Worm (Caenorhabditis elegans) whole organism, young adult: ENCODE results near the gene F20G2.6.

Experiments
- B0261.1 ChIP-seq: sonication (generic microtip); optimal IDR thresholded peaks from 2 replicates; lab custom pipeline; 2016; ENCODE audit warnings: mild to moderate bottlenecking, missing genetic modification characterization, moderate library complexity, missing compliant biosample characterization
- C06A6.2 ChIP-seq: fragments of 200-800 bp; sonication (Bioruptor generic); conservative IDR thresholded peaks from 2 replicates; pipeline ENCODE4 v1.3.6; 2022; ENCODE audit warnings: missing genetic modification characterization, missing compliant biosample characterization
- F33H1.4 ChIP-seq: fragments of 200-800 bp; sonication (Bioruptor generic); IDR thresholded peaks from 2 replicates; pipeline ENCODE4 v1.3.6; 2022; ENCODE audit warnings: missing genetic modification reagents, missing genetic modification characterization, missing compliant biosample characterization
- K12H6.12 ChIP-seq: fragments of 200-800 bp; sonication (Bioruptor generic); optimal IDR thresholded peaks from 2 replicates; lab custom pipeline; 2018; ENCODE audit warnings: mild to moderate bottlenecking, missing genetic modification characterization, missing compliant biosample characterization
- T07F8.4 ChIP-seq: sonication (generic microtip); optimal IDR thresholded peaks from 2 replicates; lab custom pipeline; 2016; ENCODE audit warnings: mild to moderate bottlenecking, missing genetic modification characterization, moderate library complexity, missing compliant biosample characterization
- attf-5 ChIP-seq: fragments of 200-800 bp; sonication (Bioruptor generic); optimal IDR thresholded peaks from 2 replicates; lab custom pipeline; 2018; ENCODE audit warnings: mild to moderate bottlenecking, missing genetic modification characterization, missing compliant biosample characterization
- ceh-40 ChIP-seq: fragments of 200-800 bp; sonication (Bioruptor generic); IDR thresholded peaks from 2 replicates; pipeline ENCODE4 v1.3.6; 2022; ENCODE audit warnings: missing genetic modification characterization, missing compliant biosample characterization
- ceh-58 ChIP-seq: fragments of 200-800 bp; sonication (Bioruptor generic); IDR thresholded peaks from 2 replicates; pipeline ENCODE4 v1.3.6; 2022; ENCODE audit warnings: missing genetic modification characterization, missing compliant biosample characterization
- ceh-79 ChIP-seq: sonication (generic microtip); optimal IDR thresholded peaks from 2 replicates; lab custom pipeline; 2017; ENCODE audit warnings: mild to moderate bottlenecking, missing genetic modification characterization, missing compliant biosample characterization
- die-1 ChIP-seq: sonication (generic microtip); optimal IDR thresholded peaks from 2 replicates; lab custom pipeline; 2016; ENCODE audit warnings: missing genotype, mild to moderate bottlenecking, missing genetic modification characterization, missing compliant biosample characterization
- dpff-1 ChIP-seq: sonication (generic microtip); optimal IDR thresholded peaks from 2 replicates; lab custom pipeline; 2017; ENCODE audit warnings: mild to moderate bottlenecking, missing genetic modification characterization, missing compliant biosample characterization
- efl-1 ChIP-seq: fragments of 150-350 bp; optimal IDR thresholded peaks from 2 replicates; lab custom pipeline; 2014; ENCODE audit warnings: missing biosample characterization, missing genetic modification reagents, missing genetic modification characterization
- egl-44 ChIP-seq: fragments of 200-800 bp; sonication (Bioruptor generic); IDR thresholded peaks from 2 replicates; pipeline ENCODE4 v1.3.6; 2022; ENCODE audit warnings: missing genetic modification reagents, missing genetic modification characterization, missing compliant biosample characterization
- fkh-3 ChIP-seq: sonication (generic microtip); optimal IDR thresholded peaks from 2 replicates; lab custom pipeline; 2016; ENCODE audit warnings: mild to moderate bottlenecking, missing genetic modification characterization, missing compliant biosample characterization
- gei-17 ChIP-seq: fragments of 200-800 bp; sonication (Bioruptor generic); optimal IDR thresholded peaks from 2 replicates; lab custom pipeline; 2018; ENCODE audit warnings: mild to moderate bottlenecking, missing genetic modification characterization, missing compliant biosample characterization
- him-1 ChIP-seq: sonication (generic microtip); optimal IDR thresholded peaks from 2 replicates; lab custom pipeline; 2016; ENCODE audit warnings: missing genotype, missing genetic modification reagents, missing genetic modification characterization, missing compliant biosample characterization
- hmg-1.2 ChIP-seq: fragments of 200-800 bp; sonication (Bioruptor generic); IDR thresholded peaks from 2 replicates; pipeline ENCODE4 v1.3.6; 2022; ENCODE audit warnings: missing genetic modification reagents, missing genetic modification characterization, missing compliant biosample characterization
- hrde-1 ChIP-seq: sonication (generic microtip); optimal IDR thresholded peaks from 2 replicates; lab custom pipeline; 2016; ENCODE audit warnings: missing genetic modification characterization, mild to moderate bottlenecking, missing compliant biosample characterization, moderate library complexity, missing genotype, missing genetic modification reagents, borderline replicate concordance
- lin-35 ChIP-seq, 3 experiments: fragments of 150-350 bp in 2 of 3; sonication (generic microtip) in 1 of 3; optimal IDR thresholded peaks; 2 replicates each; lab custom pipeline; 2014 to 2018; ENCODE audit warnings: missing biosample characterization in 3 of 3, missing genetic modification characterization in 3 of 3, missing genetic modification reagents in 3 of 3
- lin-40 ChIP-seq: sonication (generic microtip); optimal IDR thresholded peaks from 2 replicates; lab custom pipeline; 2016; ENCODE audit warnings: missing genetic modification characterization, mild to moderate bottlenecking, missing compliant biosample characterization, missing genotype, missing genetic modification reagents
- madf-10 ChIP-seq: sonication (generic microtip); optimal IDR thresholded peaks from 2 replicates; lab custom pipeline; 2016; ENCODE audit warnings: mild to moderate bottlenecking, missing genetic modification characterization, missing compliant biosample characterization
- madf-6 ChIP-seq: fragments of 200-800 bp; sonication (Bioruptor generic); IDR thresholded peaks from 2 replicates; pipeline ENCODE4 v1.3.6; 2022; ENCODE audit warnings: missing genetic modification reagents, missing genetic modification characterization, missing compliant biosample characterization
- madf-8 ChIP-seq: fragments of 200-800 bp; sonication (Bioruptor generic); conservative IDR thresholded peaks from 2 replicates; pipeline ENCODE4 v1.3.6; 2022; ENCODE audit warnings: missing genetic modification reagents, missing genetic modification characterization, missing compliant biosample characterization
- nfyb-1 ChIP-seq: fragments of 200-800 bp; sonication (Bioruptor generic); IDR thresholded peaks from 2 replicates; pipeline ENCODE4 v1.3.6; 2022; ENCODE audit warnings: missing genetic modification reagents, missing genetic modification characterization, missing compliant biosample characterization
- nhr-120 ChIP-seq: fragments of 200-800 bp; sonication (Bioruptor generic); IDR thresholded peaks from 2 replicates; pipeline ENCODE4 v1.3.6; 2022; ENCODE audit warnings: missing genetic modification characterization, missing compliant biosample characterization
- nhr-80 ChIP-seq: sonication (generic microtip); optimal IDR thresholded peaks from 2 replicates; lab custom pipeline; 2016; ENCODE audit warnings: missing genetic modification characterization, missing compliant biosample characterization
- pha-4 ChIP-seq: fragments of 150-350 bp; sonication (generic microtip); optimal IDR thresholded peaks from 2 replicates; lab custom pipeline; 2014; ENCODE audit warnings: missing biosample characterization, missing genetic modification reagents, missing genetic modification characterization
- rcor-1 ChIP-seq: fragments of 200-800 bp; sonication (Bioruptor generic); IDR thresholded peaks from 2 replicates; pipeline ENCODE4 v1.3.6; 2022; ENCODE audit warnings: missing genetic modification reagents, missing genetic modification characterization, missing compliant biosample characterization
- sdz-38 ChIP-seq: sonication (generic microtip); optimal IDR thresholded peaks from 2 replicates; lab custom pipeline; 2016; ENCODE audit warnings: missing genotype, missing genetic modification characterization, missing compliant biosample characterization
- snpc-1.1 ChIP-seq: sonication (generic microtip); optimal IDR thresholded peaks from 2 replicates; lab custom pipeline; 2017; ENCODE audit warnings: missing genetic modification characterization, mild to moderate bottlenecking, missing compliant biosample characterization, antibody characterized with exemption, moderate library complexity, missing genotype, missing genetic modification reagents; ENCODE audit not compliant: insufficient read depth
- snpc-1.3 ChIP-seq: sonication (generic microtip); optimal IDR thresholded peaks from 2 replicates; lab custom pipeline; 2017; ENCODE audit warnings: missing genetic modification characterization, mild to moderate bottlenecking, missing compliant biosample characterization, antibody characterized with exemption, moderate library complexity, missing genotype, missing genetic modification reagents; ENCODE audit not compliant: insufficient read depth
- ztf-28 ChIP-seq: fragments of 200-800 bp; sonication (Bioruptor generic); IDR thresholded peaks from 2 replicates; pipeline ENCODE4 v1.3.6; 2022; ENCODE audit warnings: missing genetic modification reagents, missing genetic modification characterization, missing compliant biosample characterization
- ztf-6 ChIP-seq: fragments of 200-800 bp; sonication (Bioruptor generic); IDR thresholded peaks from 2 replicates; pipeline ENCODE4 v1.3.6; 2022; ENCODE audit warnings: missing genetic modification reagents, missing genetic modification characterization, missing compliant biosample characterization

F20G2.6 gene

ce11 chrV:13808462-13808867 lies 45.6 kb downstream of the F20G2.6 start (continued):
- TF ChIP-seq die-1 (no peak), ceh-58 (GFP tag; lab: Robert Waterston, UW) (no peak), K12H6.12 (tag; lab: Kevin White, UChicago) (peak; percentile 78), snpc-1.1 (tag; lab: Kevin White, UChicago) (no peak), snpc-1.3 (tag; lab: Kevin White, UChicago) (no peak), him-1 (tag; lab: Kevin White, UChicago) (no peak), attf-5 (GFP tag; lab: Kevin White, UChicago) (peak; percentile 77), ceh-79 (no peak), T07F8.4 (tag; lab: Kevin White, UChicago) (no peak), dpff-1 (tag; lab: Kevin White, UChicago) (no peak), nhr-80 (tag; lab: Kevin White, UChicago) (peak; percentile 67), lin-40 (tag; lab: Kevin White, UChicago) (no peak), rcor-1 (GFP tag; lab: Robert Waterston, UW) (peak; percentile 57; the same call in 1 of the 2 replicates), ceh-40 (no peak), lin-35 (GFP tag; optimal IDR thresholded peaks at IDR 0.05; lab: Kevin White, UChicago) (peak in 1 of 3 experiments; percentile 28), gei-17 (GFP tag; lab: Kevin White, UChicago) (peak; percentile 22), F33H1.4 (GFP tag; lab: Robert Waterston, UW) (no peak), ztf-6 (no peak), madf-6 (GFP tag; lab: Robert Waterston, UW) (no peak), B0261.1 (tag; lab: Kevin White, UChicago) (no peak)
- TF ChIP-seq, all 124 proteins: peak for 12

- no peak for TF ChIP-seq egl-44 (GFP tag; lab: Robert Waterston, UW)
These were observed 49.5 kb downstream of the F20G2.6 start for ce11 chrV:13812330-13812729.

ce11 chrV:13812931-13813330 lies 50.1 kb downstream of the F20G2.6 start, which contains the start of gene ceh-24:
ceh-24 (plus strand) TSS chrV:13813231.
- TF ChIP-seq C06A6.2 (GFP tag; lab: Robert Waterston, UW) (no peak), fkh-3 (tag; lab: Kevin White, UChicago) (no peak), snpc-1.3 (tag; lab: Kevin White, UChicago) (no peak), ztf-28 (GFP tag; lab: Robert Waterston, UW) (no peak), sdz-38 (tag; lab: Kevin White, UChicago) (no peak), hrde-1 (no peak), nhr-120 (GFP tag; lab: Robert Waterston, UW) (no peak), nfyb-1 (GFP tag; lab: Robert Waterston, UW) (no peak), madf-8 (GFP tag; lab: Robert Waterston, UW) (no peak), hmg-1.2 (no peak), pha-4 (tag; lab: Kevin White, UChicago) (no peak), lin-35 (GFP tag; optimal IDR thresholded peaks at IDR 0.05; lab: Kevin White, UChicago) (no peak), efl-1 (no peak), madf-10 (tag; lab: Kevin White, UChicago) (no peak)
